Worm (Caenorhabditis elegans): Measurements from ENCODE around the gene frm-3.

ce11 chrX:11548308-11548707 lies 24.0 kb upstream of the frm-3 start, which contains the start of gene mig-2:
- TF ChIP-seq K09A11.1 (tag; optimal IDR thresholded peaks at IDR 0.05; ENCODE audit: insufficient read depth) (no peak), gmeb-2 (tag; optimal IDR thresholded peaks at IDR 0.05) (no peak), sox-2 (GFP tag; IDR thresholded peaks at IDR 0.05) (no peak), hlh-15 (tag; optimal IDR thresholded peaks at IDR 0.05) (no peak)

All from whole organism, late embryonic.